Fruit fly (Drosophila melanogaster) whole organism, embryonic: ENCODE data around the gene CG31104.

ENCODE experiments used
- CG10979 ChIP-seq: fragments of 200-800 bp; sonication (Bioruptor generic); optimal IDR thresholded peaks from 2 replicates; lab custom pipeline; 2018; ENCODE audit warnings: missing biosample characterization, mild to moderate bottlenecking, missing genetic modification characterization, moderate library complexity
- CG12219 ChIP-seq: fragments of 200-800 bp; sonication (Bioruptor generic); optimal IDR thresholded peaks from 3 replicates; lab custom pipeline; 2018; ENCODE audit warnings: missing biosample characterization, mild to moderate bottlenecking, missing genetic modification characterization
- CG13424 ChIP-seq: fragments of 200-800 bp; sonication (Bioruptor generic); optimal IDR thresholded peaks from 2 replicates; lab custom pipeline; 2019; ENCODE audit warnings: missing biosample characterization, mild to moderate bottlenecking, missing genetic modification characterization, moderate library complexity
- CG14014 ChIP-seq: fragments of 200-800 bp; sonication (Bioruptor generic); IDR thresholded peaks from 2 replicates; pipeline ENCODE4 v1.3.6; 2022; ENCODE audit warnings: missing biosample characterization, missing genetic modification characterization
- CG14050 ChIP-seq: fragments of 200-800 bp; sonication (Bioruptor generic); IDR thresholded peaks from 3 replicates; pipeline ENCODE4 v1.3.6; 2022; ENCODE audit warnings: missing biosample characterization, missing genetic modification characterization
- CG14667 ChIP-seq: fragments of 200-800 bp; sonication (Bioruptor generic); IDR thresholded peaks from 2 replicates; pipeline ENCODE4 v1.3.6; 2022; ENCODE audit warnings: missing biosample characterization, missing genetic modification characterization
- CG15011 ChIP-seq: fragments of 200-800 bp; sonication (Bioruptor generic); optimal IDR thresholded peaks from 3 replicates; lab custom pipeline; 2018; ENCODE audit warnings: missing biosample characterization, mild to moderate bottlenecking, missing genetic modification characterization
- CG1602 ChIP-seq: fragments of 200-800 bp; sonication (Bioruptor generic); optimal IDR thresholded peaks from 3 replicates; lab custom pipeline; 2016; ENCODE audit warnings: missing biosample characterization, missing genetic modification characterization
- CG17186 ChIP-seq: fragments of 200-800 bp; sonication (Bioruptor generic); optimal IDR thresholded peaks from 3 replicates; lab custom pipeline; 2017; ENCODE audit warnings: missing biosample characterization, missing genetic modification reagents, missing genetic modification characterization
- CG17328 ChIP-seq: fragments of 200-800 bp; sonication (Bioruptor generic); IDR thresholded peaks from 2 replicates; pipeline ENCODE4 v1.3.6; 2022; ENCODE audit warnings: missing biosample characterization, missing genetic modification characterization
- CG18619 ChIP-seq: fragments of 200-800 bp; sonication (Bioruptor generic); optimal IDR thresholded peaks from 3 replicates; lab custom pipeline; 2017; ENCODE audit warnings: missing biosample characterization, mild to moderate bottlenecking, missing genetic modification characterization
- CG2129 ChIP-seq: fragments of 200-800 bp; sonication (Bioruptor generic); IDR thresholded peaks from 2 replicates; pipeline ENCODE4 v1.3.6; 2022; ENCODE audit warnings: missing biosample characterization, missing genetic modification characterization; ENCODE audit not compliant: partially characterized antibody
- CG2875 ChIP-seq: fragments of 200-800 bp; sonication (Bioruptor generic); optimal IDR thresholded peaks from 2 replicates; lab custom pipeline; 2017; ENCODE audit warnings: missing biosample characterization, mild to moderate bottlenecking, missing genetic modification characterization, missing genetic modification reagents
- CG31224 ChIP-seq: fragments of 200-800 bp; sonication (Bioruptor generic); IDR thresholded peaks from 2 replicates; pipeline ENCODE4 v1.3.6; 2022; ENCODE audit warnings: missing biosample characterization, missing genetic modification characterization
- CG6175 ChIP-seq: fragments of 200-800 bp; sonication (Bioruptor generic); IDR thresholded peaks from 3 replicates; pipeline ENCODE4 v1.3.6; 2022; ENCODE audit warnings: missing biosample characterization, missing genetic modification characterization
- CG6254 ChIP-seq: fragments of 200-800 bp; sonication (Bioruptor generic); optimal IDR thresholded peaks from 3 replicates; lab custom pipeline; 2017; ENCODE audit warnings: mild to moderate bottlenecking, missing biosample characterization, missing genetic modification reagents, missing genetic modification characterization
- CG7357 ChIP-seq: fragments of 200-800 bp; sonication (Bioruptor generic); IDR thresholded peaks from 3 replicates; pipeline ENCODE4 v1.3.6; 2022; ENCODE audit warnings: missing biosample characterization, missing genetic modification characterization
- CG9797 ChIP-seq: fragments of 200-800 bp; sonication (Bioruptor generic); optimal IDR thresholded peaks from 3 replicates; lab custom pipeline; 2018; ENCODE audit warnings: missing biosample characterization, mild to moderate bottlenecking, missing genetic modification characterization
- D ChIP-seq, 2 experiments: fragments of 200-800 bp in 1 of 2; fragments of >200 bp in 1 of 2; sonication (Bioruptor generic) in 1 of 2; optimal IDR thresholded peaks; 2 replicates in 1 of 2; 3 replicates in 1 of 2; lab custom pipeline; 2017; ENCODE audit warnings: mild to moderate bottlenecking in 1 of 2, missing biosample characterization in 1 of 2, missing genetic modification characterization in 1 of 2, missing genetic modification reagents in 1 of 2
- Dek ChIP-seq: fragments of 200-800 bp; sonication (Bioruptor generic); optimal IDR thresholded peaks from 3 replicates; lab custom pipeline; 2019; ENCODE audit warnings: missing biosample characterization, mild to moderate bottlenecking, missing genetic modification characterization, moderate library complexity
- Dref ChIP-seq: fragments of 200-800 bp; sonication (Bioruptor generic); IDR thresholded peaks from 2 replicates; pipeline ENCODE4 v1.3.6; 2022; ENCODE audit warnings: missing biosample characterization, missing genetic modification characterization
- Ets97D ChIP-seq: fragments of 200-800 bp; sonication (Bioruptor generic); optimal IDR thresholded peaks from 3 replicates; lab custom pipeline; 2016; ENCODE audit warnings: missing biosample characterization, missing genetic modification characterization
- Fer3 ChIP-seq: fragments of 200-800 bp; sonication (Bioruptor generic); optimal IDR thresholded peaks from 2 replicates; lab custom pipeline; 2018; ENCODE audit warnings: missing biosample characterization, mild to moderate bottlenecking, missing genetic modification characterization, moderate library complexity
- Med ChIP-seq: fragments of 200-800 bp; sonication (Bioruptor generic); peaks from one replicate; lab custom pipeline; 2016; ENCODE audit warnings: missing biosample characterization, missing genetic modification characterization, mild to moderate bottlenecking, inconsistent platforms, moderate library complexity
- Mrtf ChIP-seq: fragments of 200-800 bp; sonication (Bioruptor generic); IDR thresholded peaks from 3 replicates; pipeline ENCODE4 v1.3.6; 2022; ENCODE audit warnings: missing biosample characterization, missing genetic modification characterization
- Poxn ChIP-seq: fragments of 200-800 bp; sonication (Bioruptor generic); IDR thresholded peaks from 2 replicates; pipeline ENCODE4 v1.3.6; 2022; ENCODE audit warnings: missing biosample characterization, missing genetic modification characterization
- Xbp1 ChIP-seq: fragments of 200-800 bp; sonication (Bioruptor generic); optimal IDR thresholded peaks from 3 replicates; lab custom pipeline; 2016; ENCODE audit warnings: missing biosample characterization, mild to moderate bottlenecking, missing genetic modification characterization
- Xrp1 ChIP-seq: fragments of 200-800 bp; sonication (Bioruptor generic); IDR thresholded peaks from 2 replicates; pipeline ENCODE4 v1.3.6; 2022; ENCODE audit warnings: missing biosample characterization, missing genetic modification characterization
- ato ChIP-seq: fragments of 200-800 bp; sonication (Bioruptor generic); IDR thresholded peaks from 2 replicates; pipeline ENCODE4 v1.3.6; 2022; ENCODE audit warnings: missing biosample characterization, missing genetic modification characterization; ENCODE audit not compliant: partially characterized antibody
- caup ChIP-seq: fragments of 200-800 bp; sonication (Bioruptor generic); optimal IDR thresholded peaks from 3 replicates; lab custom pipeline; 2017; ENCODE audit warnings: missing biosample characterization, mild to moderate bottlenecking, missing genetic modification characterization, moderate library complexity; ENCODE audit not compliant: severe bottlenecking
- chn ChIP-seq: fragments of 200-800 bp; sonication (Bioruptor generic); optimal IDR thresholded peaks from 2 replicates; lab custom pipeline; 2016; ENCODE audit warnings: missing biosample characterization, missing genetic modification characterization
- croc ChIP-seq: fragments of 200-800 bp; sonication (Bioruptor generic); conservative IDR thresholded peaks from 3 replicates; pipeline ENCODE4 v1.3.6; 2022; ENCODE audit warnings: missing biosample characterization, missing genetic modification characterization
- cwo ChIP-seq: fragments of 200-800 bp; sonication (Bioruptor generic); optimal IDR thresholded peaks from 3 replicates; lab custom pipeline; 2017; ENCODE audit warnings: missing biosample characterization, missing genetic modification characterization, mild to moderate bottlenecking, moderate library complexity, missing genetic modification reagents
- ewg ChIP-seq: fragments of 200-800 bp; sonication (Bioruptor generic); optimal IDR thresholded peaks from 3 replicates; lab custom pipeline; 2017; ENCODE audit warnings: mild to moderate bottlenecking, missing biosample characterization, missing genetic modification reagents, missing genetic modification characterization
- ftz-f1 ChIP-seq: fragments of 200-800 bp; sonication (Bioruptor generic); optimal IDR thresholded peaks from 2 replicates; lab custom pipeline; 2016; ENCODE audit warnings: missing biosample characterization, missing genetic modification characterization
- gsb ChIP-seq: fragments of 200-800 bp; sonication (Bioruptor generic); IDR thresholded peaks from 2 replicates; pipeline ENCODE4 v1.3.6; 2022; ENCODE audit warnings: missing biosample characterization, missing genetic modification characterization
- insv ChIP-seq, 2 experiments: fragments of 200-800 bp; sonication (Bioruptor generic); optimal IDR thresholded peaks; 3 replicates each; lab custom pipeline; 2016 to 2018; ENCODE audit warnings: missing biosample characterization in 2 of 2, missing genetic modification characterization in 2 of 2
- jing ChIP-seq: fragments of 200-800 bp; sonication (Bioruptor generic); optimal IDR thresholded peaks from 2 replicates; lab custom pipeline; 2018; ENCODE audit warnings: missing biosample characterization, mild to moderate bottlenecking, missing genetic modification characterization
- otp ChIP-seq: fragments of 200-800 bp; sonication (Bioruptor generic); IDR thresholded peaks from 3 replicates; pipeline ENCODE4, ENCODE4 v1.3.6; 2022; ENCODE audit warnings: missing biosample characterization, missing genetic modification characterization
- pan ChIP-seq, 4 experiments: fragments of >200 bp in 3 of 4; fragments of 200-800 bp in 1 of 4; sonication (Bioruptor generic) in 1 of 4; optimal IDR thresholded peaks in 3 of 4; IDR thresholded peaks in 1 of 4; 2 replicates each; pipeline versions ENCODE4 v1.3.6 to Lab custom; 2017 to 2022; ENCODE audit warnings: missing biosample characterization in 2 of 4, missing genetic modification characterization in 2 of 4, mixed read lengths in 1 of 4
- repo ChIP-seq: fragments of 200-800 bp; sonication (Bioruptor generic); optimal IDR thresholded peaks from 2 replicates; lab custom pipeline; 2016; ENCODE audit warnings: missing biosample characterization, missing genetic modification characterization
- rib ChIP-seq: fragments of 200-800 bp; sonication (Bioruptor generic); IDR thresholded peaks from 2 replicates; pipeline ENCODE4 v1.3.6; 2022; ENCODE audit warnings: missing biosample characterization, missing genetic modification characterization
- row ChIP-seq: fragments of 200-800 bp; sonication (Bioruptor generic); IDR thresholded peaks from 3 replicates; pipeline ENCODE4 v1.3.6; 2022; ENCODE audit warnings: missing biosample characterization, missing genetic modification characterization
- slbo ChIP-seq: fragments of 200-800 bp; sonication (Bioruptor generic); IDR thresholded peaks from 2 replicates; pipeline ENCODE4 v1.3.6; 2022; ENCODE audit warnings: missing biosample characterization, missing genetic modification characterization
- stc ChIP-seq: fragments of 200-800 bp; sonication (Bioruptor generic); IDR thresholded peaks from 2 replicates; pipeline ENCODE4 v1.3.6; 2022; ENCODE audit warnings: missing biosample characterization, missing genetic modification characterization
- sug ChIP-seq: fragments of 200-800 bp; optimal IDR thresholded peaks from 2 replicates; lab custom pipeline; 2019; ENCODE audit warnings: missing biosample characterization, mild to moderate bottlenecking, missing genetic modification characterization, moderate library complexity
- tna ChIP-seq: fragments of 200-800 bp; sonication (Bioruptor generic); IDR thresholded peaks from 2 replicates; pipeline ENCODE4 v1.3.6; 2022; ENCODE audit warnings: missing biosample characterization, missing genetic modification characterization; ENCODE audit not compliant: partially characterized antibody
- wdn ChIP-seq: fragments of 200-800 bp; sonication (Bioruptor generic); IDR thresholded peaks from 2 replicates; pipeline ENCODE4 v1.3.6; 2022; ENCODE audit warnings: missing biosample characterization, missing genetic modification characterization
- wek ChIP-seq: fragments of 200-800 bp; sonication (Bioruptor generic); optimal IDR thresholded peaks from 3 replicates; lab custom pipeline; 2018; ENCODE audit warnings: missing biosample characterization, mild to moderate bottlenecking, missing genetic modification characterization, moderate library complexity

The CG31104 gene

dm6 chr3R:25262322-25262761, 22.9 kb upstream of the CG31104 start, which contains the start of the genes Kdsr and CG11858 (continued):
- TF ChIP-seq CG10979 (tag; lab: Kevin White, UChicago): peak; percentile 53
- no peak for TF ChIP-seq jing
- peak; percentile 61 for TF ChIP-seq Fer3 (tag; lab: Kevin White, UChicago)
- TF ChIP-seq CG1602: peak; percentile 12
- peak; percentile 65 for TF ChIP-seq CG17328 (GFP tag; lab: Robert Waterston, UW)
- peak; percentile 58 for TF ChIP-seq caup (GFP tag; lab: Kevin White, UChicago)
- peak; percentile 42; the same call in 1 of the 2 replicates for TF ChIP-seq CG31224 (GFP tag; lab: Robert Waterston, UW)
- no peak for TF ChIP-seq repo
- peak; percentile 52 for TF ChIP-seq CG14050 (GFP tag; lab: Robert Waterston, UW)
- TF ChIP-seq CG15011: no peak
- peak; percentile 76 for TF ChIP-seq Xrp1
- TF ChIP-seq Poxn (GFP tag; lab: Robert Waterston, UW): no peak
- no peak for TF ChIP-seq CG6254 (GFP tag; lab: Kevin White, UChicago)
- TF ChIP-seq slbo (GFP tag; lab: Robert Waterston, UW): peak; percentile 81
- peak; percentile 53; the same call in 1 of the 3 replicates for TF ChIP-seq CG7357
- TF ChIP-seq row: peak; percentile 94
- TF ChIP-seq CG14014 (GFP tag; lab: Robert Waterston, UW): peak; percentile 77
- no peak for TF ChIP-seq ewg (GFP tag; lab: Kevin White, UChicago)
- peak; percentile 75 for TF ChIP-seq Xbp1 (GFP tag; lab: Kevin White, UChicago)
- peak; percentile 92 for TF ChIP-seq CG17186 (GFP tag; lab: Kevin White, UChicago)
- peak; percentile 65 for TF ChIP-seq chn (GFP tag; lab: Kevin White, UChicago)
- peak; percentile 12 for TF ChIP-seq cwo
- TF ChIP-seq stc: 0 out of 2 replicates have a peak, but pooled peaks have one; percentile 10
- peak; percentile 25 for TF ChIP-seq wek (GFP tag; lab: Kevin White, UChicago)
- TF ChIP-seq Dref (GFP tag; lab: Robert Waterston, UW): peak; percentile 51
- TF ChIP-seq Ets97D (GFP tag; lab: Kevin White, UChicago): peak; percentile 71
- no peak for TF ChIP-seq D (optimal IDR thresholded peaks at IDR 0.05; lab: Kevin White, UChicago)
- TF ChIP-seq D (GFP tag; optimal IDR thresholded peaks at IDR 0.05; lab: Kevin White, UChicago): no peak
- no peak for TF ChIP-seq pan (optimal IDR thresholded peaks at IDR 0.05; lab: Kevin White, UChicago)
- peak in 1 of 2 experiments; percentile 64 for TF ChIP-seq pan (GFP tag; optimal IDR thresholded peaks at IDR 0.05 in 1 of 2, IDR thresholded peaks at IDR 0.05 in 1 of 2)
- TF ChIP-seq CG18619 (GFP tag; lab: Kevin White, UChicago): peak; percentile 25
- TF ChIP-seq otp (GFP tag; lab: Robert Waterston, UW): 0 out of 3 replicates have a peak, but pooled peaks have one; percentile 43
- TF ChIP-seq croc (GFP tag; lab: Robert Waterston, UW): peak; percentile 39; the same call in 1 of the 3 replicates
- TF ChIP-seq CG6175 (GFP tag; lab: Robert Waterston, UW): no peak
- TF ChIP-seq Med (GFP tag; lab: Kevin White, UChicago): peak; percentile 95
- no peak for TF ChIP-seq gsb (GFP tag; lab: Robert Waterston, UW)
- no peak for TF ChIP-seq CG12219 (GFP tag; lab: Kevin White, UChicago)
- TF ChIP-seq insv (GFP tag; optimal IDR thresholded peaks at IDR 0.05; lab: Kevin White, UChicago): peak in 1 of 2 experiments; percentile 81
- peak; percentile 70 for TF ChIP-seq sug (tag; lab: Kevin White, UChicago)
- no peak for TF ChIP-seq CG2129 (GFP tag; lab: Robert Waterston, UW)
- no peak for TF ChIP-seq tna (GFP tag; lab: Robert Waterston, UW)
- TF ChIP-seq wdn (GFP tag; lab: Robert Waterston, UW): 0 out of 2 replicates have a peak, but pooled peaks have one; percentile 48
- no peak for TF ChIP-seq Mrtf (GFP tag; lab: Robert Waterston, UW)
- TF ChIP-seq CG13424 (tag; lab: Kevin White, UChicago): peak; percentile 69
- no peak for TF ChIP-seq CG2875 (GFP tag; lab: Kevin White, UChicago)
- peak; percentile 25 for TF ChIP-seq ftz-f1 (GFP tag; lab: Kevin White, UChicago)
- peak; percentile 76 for TF ChIP-seq CG9797 (GFP tag; lab: Kevin White, UChicago)
- TF ChIP-seq rib (GFP tag; lab: Robert Waterston, UW): peak; percentile 38; the same call in 1 of the 2 replicates
- peak; percentile 50; the same call in 1 of the 2 replicates for TF ChIP-seq CG14667 (GFP tag; lab: Robert Waterston, UW)
- TF ChIP-seq Dek (tag; lab: Kevin White, UChicago): peak; percentile 52
- no peak for TF ChIP-seq ato (GFP tag; lab: Robert Waterston, UW)
